Fruit fly (Drosophila melanogaster) Kc167 (cell line): ENCODE data around the gene smog.

ENCODE experiments used
- h ChIP-seq: fragments of >200 bp; optimal IDR thresholded peaks from 3 replicates; lab custom pipeline; 2018; ENCODE audit warnings: missing external identifiers
- ttk ChIP-seq: sonication (Bioruptor generic); optimal IDR thresholded peaks from 2 replicates; lab custom pipeline; 2017; ENCODE audit warnings: missing external identifiers

- TF ChIP-seq ttk (lab: Kevin White, UChicago) (no peak), h (lab: Kevin White, UChicago) (no peak)
These were observed 32.0 kb upstream of the smog start for dm6 chr2L:4820448-4821318.
